Worm (Caenorhabditis elegans) whole organism, late embryonic: ENCODE results near the gene srm-4.
A peak's percentile ranks its signal among the peaks of the same experiment; 100 is the strongest.

Experiments
- C08G9.2 ChIP-seq: sonication (generic microtip); optimal IDR thresholded peaks from 2 replicates; lab custom pipeline; 2016; ENCODE audit warnings: mild to moderate bottlenecking, missing genetic modification characterization, moderate library complexity, missing compliant biosample characterization
- C38D4.7 ChIP-seq: fragments of 200-800 bp; sonication (Bioruptor generic); optimal IDR thresholded peaks from 2 replicates; lab custom pipeline; 2018; ENCODE audit warnings: mild to moderate bottlenecking, missing genetic modification characterization, moderate library complexity, missing compliant biosample characterization
- F13H6.1 ChIP-seq: sonication (generic microtip); optimal IDR thresholded peaks from 2 replicates; lab custom pipeline; 2016; ENCODE audit warnings: missing genetic modification characterization, missing compliant biosample characterization
- K09A11.1 ChIP-seq: sonication (generic microtip); optimal IDR thresholded peaks from 2 replicates; lab custom pipeline; 2017; ENCODE audit warnings: antibody characterized with exemption, mild to moderate bottlenecking, missing genetic modification characterization, missing compliant biosample characterization; ENCODE audit not compliant: insufficient read depth
- T23F11.4 ChIP-seq: fragments of 200-800 bp; sonication (Bioruptor generic); optimal IDR thresholded peaks from 2 replicates; lab custom pipeline; 2018; ENCODE audit warnings: mild to moderate bottlenecking, missing genetic modification characterization, missing compliant biosample characterization
- Y22D7AL.16 ChIP-seq: sonication (generic microtip); optimal IDR thresholded peaks from 2 replicates; lab custom pipeline; 2016; ENCODE audit warnings: missing genetic modification characterization, missing compliant biosample characterization
- ama-1 ChIP-seq: fragments of 150-350 bp; optimal IDR thresholded peaks from 2 replicates; lab custom pipeline; 2014
- ceh-14 ChIP-seq: sonication (generic microtip); optimal IDR thresholded peaks from 2 replicates; lab custom pipeline; 2016; ENCODE audit warnings: missing genotype, missing genetic modification characterization, missing compliant biosample characterization
- ceh-18 ChIP-seq: sonication (generic microtip); optimal IDR thresholded peaks from 2 replicates; lab custom pipeline; 2016; ENCODE audit warnings: missing genetic modification characterization, missing compliant biosample characterization
- ceh-2 ChIP-seq: sonication (generic microtip); optimal IDR thresholded peaks from 2 replicates; lab custom pipeline; 2016; ENCODE audit warnings: missing genotype, missing genetic modification characterization, missing compliant biosample characterization
- ceh-24 ChIP-seq: sonication (generic microtip); optimal IDR thresholded peaks from 2 replicates; lab custom pipeline; 2016; ENCODE audit warnings: mild to moderate bottlenecking, missing genetic modification characterization, missing compliant biosample characterization
- ceh-34 ChIP-seq: sonication (generic microtip); optimal IDR thresholded peaks from 2 replicates; lab custom pipeline; 2016; ENCODE audit warnings: mild to moderate bottlenecking, missing genetic modification characterization, missing compliant biosample characterization
- ceh-45 ChIP-seq: fragments of 200-800 bp; sonication (Bioruptor generic); IDR thresholded peaks from 2 replicates; pipeline ENCODE4 v1.3.6; 2022; ENCODE audit warnings: missing genetic modification reagents, missing genetic modification characterization, missing compliant biosample characterization
- ceh-6 ChIP-seq: fragments of 200-800 bp; sonication (Bioruptor generic); optimal IDR thresholded peaks from 2 replicates; lab custom pipeline; 2018; ENCODE audit warnings: mild to moderate bottlenecking, missing genetic modification characterization, missing compliant biosample characterization
- dve-1 ChIP-seq: sonication (generic microtip); optimal IDR thresholded peaks from 2 replicates; lab custom pipeline; 2017; ENCODE audit warnings: antibody characterized with exemption, mild to moderate bottlenecking, missing genetic modification characterization, missing compliant biosample characterization
- elt-2 ChIP-seq: sonication (generic microtip); optimal IDR thresholded peaks from 2 replicates; lab custom pipeline; 2016; ENCODE audit warnings: missing genetic modification reagents, missing genetic modification characterization, missing compliant biosample characterization
- ets-4 ChIP-seq: sonication (generic microtip); optimal IDR thresholded peaks from 2 replicates; lab custom pipeline; 2016; ENCODE audit warnings: missing genetic modification characterization, missing compliant biosample characterization
- eyg-1 ChIP-seq: sonication (generic microtip); optimal IDR thresholded peaks from 2 replicates; lab custom pipeline; 2016; ENCODE audit warnings: missing genotype, missing genetic modification characterization, missing compliant biosample characterization
- fkh-10 ChIP-seq: fragments of 150-350 bp; optimal IDR thresholded peaks from 2 replicates; lab custom pipeline; 2014; ENCODE audit warnings: missing biosample characterization, missing genetic modification reagents, missing genetic modification characterization
- fkh-6 ChIP-seq: sonication (generic microtip); optimal IDR thresholded peaks from 2 replicates; lab custom pipeline; 2016; ENCODE audit warnings: missing genetic modification characterization, missing compliant biosample characterization
- gmeb-2 ChIP-seq: sonication (generic microtip); optimal IDR thresholded peaks from 2 replicates; lab custom pipeline; 2016; ENCODE audit warnings: missing genetic modification characterization, inconsistent platforms, missing compliant biosample characterization
- hlh-13 ChIP-seq: fragments of 200-800 bp; sonication (Bioruptor generic); optimal IDR thresholded peaks from 2 replicates; lab custom pipeline; 2018; ENCODE audit warnings: mild to moderate bottlenecking, missing genetic modification characterization, missing compliant biosample characterization
- hlh-15 ChIP-seq: sonication (generic microtip); optimal IDR thresholded peaks from 2 replicates; lab custom pipeline; 2016; ENCODE audit warnings: missing genetic modification characterization, missing compliant biosample characterization
- hlh-8 ChIP-seq: sonication (generic microtip); optimal IDR thresholded peaks from 2 replicates; lab custom pipeline; 2016; ENCODE audit warnings: missing genotype, missing genetic modification characterization, missing compliant biosample characterization
- madf-2 ChIP-seq: sonication (generic microtip); optimal IDR thresholded peaks from 2 replicates; lab custom pipeline; 2017; ENCODE audit warnings: missing genetic modification characterization, missing compliant biosample characterization
- mec-3 ChIP-seq: sonication (generic microtip); optimal IDR thresholded peaks from 2 replicates; lab custom pipeline; 2016; ENCODE audit warnings: borderline replicate concordance, missing genetic modification characterization, missing compliant biosample characterization
- nfya-1 ChIP-seq: sonication (generic microtip); optimal IDR thresholded peaks from 2 replicates; lab custom pipeline; 2017; ENCODE audit warnings: missing genetic modification characterization, mild to moderate bottlenecking, missing compliant biosample characterization, antibody characterized with exemption, moderate library complexity
- nhr-232 ChIP-seq: sonication (generic microtip); optimal IDR thresholded peaks from 2 replicates; lab custom pipeline; 2016; ENCODE audit warnings: missing genetic modification characterization, missing compliant biosample characterization
- npax-4 ChIP-seq: sonication (generic microtip); optimal IDR thresholded peaks from 2 replicates; lab custom pipeline; 2016; ENCODE audit warnings: missing genetic modification characterization, missing compliant biosample characterization
- odd-2 ChIP-seq: sonication (generic microtip); optimal IDR thresholded peaks from 2 replicates; lab custom pipeline; 2017; ENCODE audit warnings: antibody characterized with exemption, mild to moderate bottlenecking, missing genetic modification characterization, missing compliant biosample characterization
- pha-4 ChIP-seq: fragments of 150-350 bp; optimal IDR thresholded peaks from 2 replicates; lab custom pipeline; 2018; ENCODE audit warnings: missing biosample characterization, missing genetic modification reagents, missing genetic modification characterization
- pqm-1 ChIP-seq: sonication (generic microtip); optimal IDR thresholded peaks from 2 replicates; lab custom pipeline; 2016; ENCODE audit warnings: missing genetic modification characterization, missing compliant biosample characterization
- pros-1 ChIP-seq: fragments of 150-350 bp; optimal IDR thresholded peaks from 2 replicates; lab custom pipeline; 2014; ENCODE audit warnings: missing biosample characterization, missing genetic modification reagents, missing genetic modification characterization
- rnt-1 ChIP-seq: sonication (generic microtip); optimal IDR thresholded peaks from 2 replicates; lab custom pipeline; 2016; ENCODE audit warnings: missing genetic modification characterization, missing compliant biosample characterization
- sdc-2 ChIP-seq: sonication (generic microtip); optimal IDR thresholded peaks from 2 replicates; lab custom pipeline; 2016; ENCODE audit warnings: missing genotype, missing genetic modification characterization, missing compliant biosample characterization
- syd-9 ChIP-seq: sonication (generic microtip); optimal IDR thresholded peaks from 2 replicates; lab custom pipeline; 2016; ENCODE audit warnings: mild to moderate bottlenecking, missing genetic modification characterization, moderate library complexity, missing compliant biosample characterization
- tbx-2 ChIP-seq: sonication (generic microtip); optimal IDR thresholded peaks from 2 replicates; lab custom pipeline; 2016; ENCODE audit warnings: missing genetic modification characterization, missing compliant biosample characterization
- ttx-3 ChIP-seq: sonication (generic microtip); optimal IDR thresholded peaks from 2 replicates; lab custom pipeline; 2016; ENCODE audit warnings: missing genetic modification reagents, missing genetic modification characterization, missing compliant biosample characterization
- unc-42 ChIP-seq: sonication (generic microtip); optimal IDR thresholded peaks from 2 replicates; lab custom pipeline; 2016; ENCODE audit warnings: missing genotype, missing genetic modification characterization, missing compliant biosample characterization
- unc-55 ChIP-seq: sonication (generic microtip); optimal IDR thresholded peaks from 2 replicates; lab custom pipeline; 2017; ENCODE audit warnings: missing biosample characterization, missing genetic modification reagents, missing genetic modification characterization
- unc-86 ChIP-seq: sonication (generic microtip); optimal IDR thresholded peaks from 2 replicates; lab custom pipeline; 2016; ENCODE audit warnings: missing genetic modification characterization, missing compliant biosample characterization
- zip-5 ChIP-seq: sonication (generic microtip); optimal IDR thresholded peaks from 2 replicates; lab custom pipeline; 2016; ENCODE audit warnings: missing genetic modification characterization, missing compliant biosample characterization
- ztf-16 ChIP-seq: sonication (generic microtip); optimal IDR thresholded peaks from 2 replicates; lab custom pipeline; 2017; ENCODE audit warnings: missing genetic modification characterization, missing compliant biosample characterization

srm-4 gene

ce11 chrV:14357347-14357746, 24.1 kb downstream of the srm-4 start:
- peak; percentile 65 for TF ChIP-seq nfya-1 (tag; lab: Kevin White, UChicago)

ce11 chrV:14358577-14358976, 25.4 kb downstream of the srm-4 start, which contains the start of gene Y49A3A.4:
Y49A3A.4 (minus strand) TSS chrV:14358890.
- TF ChIP-seq pqm-1 (tag; lab: Kevin White, UChicago): no peak
- TF ChIP-seq Y22D7AL.16 (tag; lab: Kevin White, UChicago): no peak
- no peak for TF ChIP-seq nhr-232 (tag; lab: Kevin White, UChicago)
- TF ChIP-seq npax-4 (tag; lab: Kevin White, UChicago): no peak
- no peak for TF ChIP-seq ama-1 (lab: Kevin White, UChicago)

ce11 chrV:14361973-14362372, 28.8 kb downstream of the srm-4 start:
- TF ChIP-seq unc-42 (tag; lab: Kevin White, UChicago) (no peak), madf-2 (tag; lab: Kevin White, UChicago) (no peak)

ce11 chrV:14364586-14365248, 31.5 kb downstream of the srm-4 start:
- no peak for TF ChIP-seq sdc-2
- peak; percentile 13 for TF ChIP-seq nfya-1 (tag; lab: Kevin White, UChicago)
- no peak for TF ChIP-seq fkh-10

- TF ChIP-seq ceh-45 (no peak), odd-2 (tag; lab: Kevin White, UChicago) (no peak), ceh-18 (tag; lab: Kevin White, UChicago) (no peak), Y22D7AL.16 (tag; lab: Kevin White, UChicago) (no peak), nhr-232 (tag; lab: Kevin White, UChicago) (no peak), fkh-10 (no peak), elt-2 (no peak), C38D4.7 (GFP tag; lab: Kevin White, UChicago) (no peak), mec-3 (tag; lab: Kevin White, UChicago) (peak; percentile 55), hlh-8 (tag; lab: Kevin White, UChicago) (no peak), ceh-6 (no peak), F13H6.1 (no peak), gmeb-2 (tag; lab: Kevin White, UChicago) (no peak), unc-55 (GFP tag; lab: Kevin White, UChicago) (no peak), tbx-2 (tag; lab: Kevin White, UChicago) (no peak), fkh-6 (no peak), ztf-16 (tag; lab: Kevin White, UChicago) (no peak), pqm-1 (tag; lab: Kevin White, UChicago) (no peak), ceh-14 (tag; lab: Kevin White, UChicago) (no peak), ama-1 (lab: Kevin White, UChicago) (no peak), unc-86 (tag; lab: Kevin White, UChicago) (no peak), eyg-1 (tag; lab: Kevin White, UChicago) (no peak), ttx-3 (tag; lab: Kevin White, UChicago) (no peak), hlh-15 (tag; lab: Kevin White, UChicago) (no peak), T23F11.4 (GFP tag; lab: Kevin White, UChicago) (no peak), rnt-1 (tag; lab: Kevin White, UChicago) (no peak), C08G9.2 (tag; lab: Kevin White, UChicago) (peak; percentile 42), dve-1 (tag; lab: Kevin White, UChicago) (no peak), ceh-24 (tag; lab: Kevin White, UChicago) (no peak), syd-9 (tag; lab: Kevin White, UChicago) (no peak), ceh-2 (tag; lab: Kevin White, UChicago) (no peak), pha-4 (tag; lab: Kevin White, UChicago) (no peak), ets-4 (no peak), K09A11.1 (no peak), zip-5 (tag; lab: Kevin White, UChicago) (no peak), pros-1 (tag; lab: Kevin White, UChicago) (no peak), npax-4 (tag; lab: Kevin White, UChicago) (no peak), sdc-2 (peak; percentile 2), ceh-34 (tag; lab: Kevin White, UChicago) (no peak), hlh-13 (GFP tag; lab: Kevin White, UChicago) (no peak)
These were observed 33.3 kb downstream of the srm-4 start for ce11 chrV:14366487-14366962.
